Worm (Caenorhabditis elegans) whole organism, L4 larva: ENCODE data around the gene wrm-1.

Experiments used
- D1046.2 ChIP-seq: fragments of 200-800 bp; sonication (Bioruptor generic); IDR thresholded peaks from 2 replicates; pipeline ENCODE4 v1.3.6; 2022; ENCODE audit warnings: missing genetic modification characterization, missing compliant biosample characterization
- F10B5.3 ChIP-seq: sonication (generic microtip); optimal IDR thresholded peaks from 2 replicates; lab custom pipeline; 2016; ENCODE audit warnings: mild to moderate bottlenecking, missing genetic modification characterization, missing compliant biosample characterization
- F49E8.2 ChIP-seq: sonication (generic microtip); optimal IDR thresholded peaks from 2 replicates; lab custom pipeline; 2016; ENCODE audit warnings: missing compliant biosample characterization, mild to moderate bottlenecking, missing genetic modification characterization, borderline replicate concordance
- Y48G9A.11 ChIP-seq: fragments of 200-800 bp; sonication (Bioruptor generic); IDR thresholded peaks from 2 replicates; pipeline ENCODE4 v1.3.6; 2022; ENCODE audit warnings: missing genetic modification reagents, missing genetic modification characterization, missing compliant biosample characterization
- Y5F2A.4 ChIP-seq: fragments of 200-800 bp; sonication (Bioruptor generic); optimal IDR thresholded peaks from 2 replicates; lab custom pipeline; 2018; ENCODE audit warnings: mild to moderate bottlenecking, missing genetic modification characterization, missing compliant biosample characterization
- ZK337.2 ChIP-seq: fragments of 200-800 bp; sonication (Bioruptor generic); IDR thresholded peaks from 2 replicates; pipeline ENCODE4 v1.3.6; 2022; ENCODE audit warnings: missing genetic modification reagents, missing genetic modification characterization, missing compliant biosample characterization
- aha-1 ChIP-seq: fragments of 150-350 bp; peaks from one replicate; lab custom pipeline; 2014; ENCODE audit warnings: missing biosample characterization, missing genetic modification characterization
- ama-1 ChIP-seq: fragments of 150-350 bp; optimal IDR thresholded peaks from 2 replicates; lab custom pipeline; 2014; ENCODE audit warnings: inconsistent platforms, mixed read lengths
- arid-1 ChIP-seq: fragments of 200-800 bp; sonication (Bioruptor generic); conservative IDR thresholded peaks from 2 replicates; pipeline ENCODE4 v1.3.6; 2022; ENCODE audit warnings: missing genetic modification reagents, missing genetic modification characterization, missing compliant biosample characterization
- ceh-28 ChIP-seq: fragments of 150-350 bp; optimal IDR thresholded peaks from 2 replicates; lab custom pipeline; 2014; ENCODE audit warnings: missing biosample characterization, missing genetic modification reagents, missing genetic modification characterization
- ceh-62 ChIP-seq: sonication (generic microtip); optimal IDR thresholded peaks from 2 replicates; lab custom pipeline; 2017; ENCODE audit warnings: missing biosample characterization, missing genetic modification characterization
- cey-2 ChIP-seq: sonication (generic microtip); optimal IDR thresholded peaks from 3 replicates; lab custom pipeline; 2017; ENCODE audit warnings: missing genetic modification characterization, mild to moderate bottlenecking, missing compliant biosample characterization, antibody characterized with exemption, borderline replicate concordance; ENCODE audit not compliant: insufficient read depth
- dmd-9 ChIP-seq: fragments of 200-800 bp; sonication (Bioruptor generic); IDR thresholded peaks from 2 replicates; pipeline ENCODE4 v1.3.6; 2022; ENCODE audit warnings: missing genetic modification reagents, missing genetic modification characterization, missing compliant biosample characterization
- duxl-1 ChIP-seq: sonication (generic microtip); optimal IDR thresholded peaks from 2 replicates; lab custom pipeline; 2016; ENCODE audit warnings: mild to moderate bottlenecking, missing genetic modification characterization, moderate library complexity, missing compliant biosample characterization; ENCODE audit not compliant: poor library complexity
- egl-27 ChIP-seq: sonication (generic microtip); optimal IDR thresholded peaks from 3 replicates; lab custom pipeline; 2017; ENCODE audit warnings: missing biosample characterization, missing genetic modification reagents, missing genetic modification characterization
- egl-43 ChIP-seq: fragments of 200-800 bp; sonication (Bioruptor generic); IDR thresholded peaks from 2 replicates; pipeline ENCODE4 v1.3.6; 2022; ENCODE audit warnings: missing genetic modification reagents, missing genetic modification characterization, missing compliant biosample characterization
- fos-1 ChIP-seq: fragments of 150-350 bp; optimal IDR thresholded peaks from 2 replicates; lab custom pipeline; 2014; ENCODE audit warnings: missing biosample characterization, missing genetic modification characterization
- lim-7 ChIP-seq: fragments of 200-800 bp; sonication (Bioruptor generic); IDR thresholded peaks from 2 replicates; pipeline ENCODE4 v1.3.6; 2022; ENCODE audit warnings: missing genetic modification characterization, missing compliant biosample characterization
- lin-29 ChIP-seq: fragments of 200-800 bp; sonication (Bioruptor generic); IDR thresholded peaks from 2 replicates; pipeline ENCODE4 v1.3.6; 2022; ENCODE audit warnings: missing genetic modification reagents, missing genetic modification characterization, missing compliant biosample characterization
- lsy-2 ChIP-seq, 2 experiments: fragments of 150-350 bp in 1 of 2; sonication (generic microtip) in 1 of 2; optimal IDR thresholded peaks; 2 replicates each; lab custom pipeline; 2014 to 2017; ENCODE audit warnings: missing biosample characterization in 2 of 2, missing genetic modification characterization in 2 of 2
- mdl-1 ChIP-seq, 2 experiments: fragments of 150-350 bp in 1 of 2; sonication (generic microtip) in 1 of 2; optimal IDR thresholded peaks; 2 replicates each; lab custom pipeline; 2014 to 2017; ENCODE audit warnings: missing biosample characterization in 2 of 2, missing genetic modification characterization in 2 of 2
- mdt-29 ChIP-seq: fragments of 200-800 bp; sonication (Bioruptor generic); IDR thresholded peaks from 2 replicates; pipeline ENCODE4 v1.3.6; 2022; ENCODE audit warnings: missing genetic modification reagents, missing genetic modification characterization, missing compliant biosample characterization
- mxl-3 ChIP-seq: fragments of 200-800 bp; sonication (Bioruptor generic); optimal IDR thresholded peaks from 2 replicates; lab custom pipeline; 2018; ENCODE audit warnings: mild to moderate bottlenecking, missing genetic modification characterization, missing compliant biosample characterization
- nhr-10 ChIP-seq: fragments of 150-350 bp; optimal IDR thresholded peaks from 2 replicates; lab custom pipeline; 2014; ENCODE audit warnings: missing biosample characterization, missing genetic modification characterization
- nhr-48 ChIP-seq: sonication (generic microtip); optimal IDR thresholded peaks from 2 replicates; lab custom pipeline; 2016; ENCODE audit warnings: mild to moderate bottlenecking, missing genetic modification characterization, missing compliant biosample characterization
- pqm-1 ChIP-seq: sonication (generic microtip); optimal IDR thresholded peaks from 2 replicates; lab custom pipeline; 2017; ENCODE audit warnings: missing biosample characterization, missing genetic modification characterization
- rbr-2 ChIP-seq: sonication (generic microtip); optimal IDR thresholded peaks from 2 replicates; lab custom pipeline; 2016; ENCODE audit warnings: missing genotype, missing genetic modification characterization, missing compliant biosample characterization
- sdz-12 ChIP-seq: fragments of 200-800 bp; sonication (Bioruptor generic); optimal IDR thresholded peaks from 2 replicates; lab custom pipeline; 2018; ENCODE audit warnings: mild to moderate bottlenecking, missing genetic modification characterization, missing compliant biosample characterization
- snpc-1.2 ChIP-seq: fragments of 200-800 bp; sonication (Bioruptor generic); IDR thresholded peaks from 2 replicates; pipeline ENCODE4 v1.3.6; 2022; ENCODE audit warnings: missing genetic modification reagents, missing genetic modification characterization, missing compliant biosample characterization
- spr-1 ChIP-seq: sonication (generic microtip); optimal IDR thresholded peaks from 2 replicates; lab custom pipeline; 2016; ENCODE audit warnings: mild to moderate bottlenecking, missing genetic modification characterization, missing compliant biosample characterization
- unc-130 ChIP-seq: sonication (generic microtip); optimal IDR thresholded peaks from 2 replicates; lab custom pipeline; 2016; ENCODE audit warnings: missing genetic modification reagents, missing genetic modification characterization, missing compliant biosample characterization
- unc-62 ChIP-seq, 3 experiments: fragments of 150-350 bp in 1 of 3; sonication (generic microtip); optimal IDR thresholded peaks in 2 of 3; peaks in 1 of 3; 1 replicate in 1 of 3; 2 replicates in 2 of 3; lab custom pipeline; 2014 to 2017; ENCODE audit warnings: missing biosample characterization in 3 of 3, missing genetic modification characterization in 3 of 3, missing genetic modification reagents in 3 of 3, missing genotype in 1 of 3
- zfp-3 ChIP-seq: fragments of 200-800 bp; sonication (Bioruptor generic); conservative IDR thresholded peaks from 2 replicates; pipeline ENCODE4 v1.3.6; 2022; ENCODE audit warnings: missing genetic modification reagents, missing genetic modification characterization, missing compliant biosample characterization
- zip-11 ChIP-seq: fragments of 200-800 bp; sonication (Bioruptor generic); IDR thresholded peaks from 2 replicates; pipeline ENCODE4 v1.3.6; 2022; ENCODE audit warnings: missing genetic modification characterization, missing compliant biosample characterization

wrm-1 gene

ce11 chrIII:5721888-5722287 lies 762 bp upstream of the wrm-1 start (continued):
- TF ChIP-seq spr-1 (tag; lab: Kevin White, UChicago) (no peak), nhr-10 (tag; lab: Kevin White, UChicago) (no peak), egl-27 (tag; lab: Kevin White, UChicago) (no peak), pqm-1 (peak; percentile 59), dmd-9 (GFP tag; lab: Robert Waterston, UW) (0 out of 2 replicates have a peak, but pooled peaks have one; percentile 19), mdl-1 (tag; optimal IDR thresholded peaks at IDR 0.05; lab: Kevin White, UChicago) (peak in 1 of 2 experiments; percentile 26), ZK337.2 (GFP tag; lab: Robert Waterston, UW) (peak; percentile 89), arid-1 (peak; percentile 56; the same call in 1 of the 2 replicates), fos-1 (tag; lab: Kevin White, UChicago) (no peak), F10B5.3 (tag; lab: Kevin White, UChicago) (peak; percentile 7), ama-1 (lab: Kevin White, UChicago) (no peak), D1046.2 (GFP tag; lab: Robert Waterston, UW) (no peak), lsy-2 (tag; optimal IDR thresholded peaks at IDR 0.05; lab: Kevin White, UChicago) (peak in 1 of 2 experiments; percentile 81), rbr-2 (tag; lab: Kevin White, UChicago) (peak; percentile 56), cey-2 (tag; lab: Kevin White, UChicago) (no peak), F49E8.2 (tag; lab: Kevin White, UChicago) (no peak), lin-29 (GFP tag; lab: Robert Waterston, UW) (no peak), zfp-3 (GFP tag; lab: Robert Waterston, UW) (no peak), ceh-62 (tag; lab: Kevin White, UChicago) (no peak)

ce11 chrIII:5727827-5728226 lies 5.2 kb downstream of the wrm-1 start, which contains the start of gene egg-1:
TSS of gene egg-1 (plus strand) at chrIII:5728180.
- peak; percentile 85 for TF ChIP-seq unc-130 (GFP tag; lab: Kevin White, UChicago)
- no peak for TF ChIP-seq mxl-3 (GFP tag; lab: Kevin White, UChicago)
- no peak for TF ChIP-seq sdz-12 (GFP tag; lab: Kevin White, UChicago)
- TF ChIP-seq duxl-1 (tag; lab: Kevin White, UChicago), result no peak
- 0 out of 2 replicates have a peak, but pooled peaks have one; percentile 10 for TF ChIP-seq mdt-29 (GFP tag; lab: Robert Waterston, UW)
- TF ChIP-seq ceh-28 (tag; lab: Kevin White, UChicago), result no peak
- peak; percentile 78 for TF ChIP-seq Y48G9A.11 (GFP tag; lab: Robert Waterston, UW)
- no peak for TF ChIP-seq Y5F2A.4
- TF ChIP-seq lim-7 (GFP tag; lab: Robert Waterston, UW), result no peak
- TF ChIP-seq snpc-1.2 (GFP tag; lab: Robert Waterston, UW), result peak; percentile 43; the same call in 1 of the 2 replicates
- TF ChIP-seq F49E8.2 (tag; lab: Kevin White, UChicago), result peak; percentile 91
- peak; percentile 40 for TF ChIP-seq aha-1 (tag; lab: Kevin White, UChicago)
- TF ChIP-seq, all 104 proteins: peak for 6

ce11 chrIII:5729367-5729766 lies 6.7 kb downstream of the wrm-1 start:
- TF ChIP-seq egl-43 (GFP tag; lab: Robert Waterston, UW), result no peak
- TF ChIP-seq aha-1 (tag; lab: Kevin White, UChicago), result peak; percentile 93
- TF ChIP-seq F49E8.2 (tag; lab: Kevin White, UChicago), result no peak

- TF ChIP-seq zip-11 (GFP tag; lab: Robert Waterston, UW), result no peak
- TF ChIP-seq nhr-48 (tag; lab: Kevin White, UChicago), result no peak
- TF ChIP-seq aha-1 (tag; lab: Kevin White, UChicago), result peak; percentile 28
- peak in 1 of 2 experiments; percentile 28 for TF ChIP-seq unc-62 (GFP tag; optimal IDR thresholded peaks at IDR 0.05 in 1 of 2; lab: Kevin White, UChicago)
- TF ChIP-seq unc-62 (tag; optimal IDR thresholded peaks at IDR 0.05; lab: Kevin White, UChicago), result no peak
Measured at ce11 chrIII:5730041-5730440, 7.4 kb downstream of the wrm-1 start.
